Worm (Caenorhabditis elegans): Measurements from ENCODE around the gene noah-2.

- no peak for TF ChIP-seq ceh-6 (GFP tag; optimal IDR thresholded peaks at IDR 0.05)
- no peak for TF ChIP-seq pha-4 (tag; optimal IDR thresholded peaks at IDR 0.05)
- TF ChIP-seq hlh-8 (tag; optimal IDR thresholded peaks at IDR 0.05), result no peak
These were observed 47.4 kb upstream of the noah-2 start, which contains the start of gene Y37A1B.7 for ce11 chrIV:14043680-14044079.
